Fruit fly (Drosophila melanogaster) whole organism, adult: ENCODE measurements around the gene bocks.

Experiments
- CG11617 ChIP-seq: fragments of 200-800 bp; sonication (Bioruptor generic); optimal IDR thresholded peaks from 2 replicates; lab custom pipeline; 2017; ENCODE audit warnings: mild to moderate bottlenecking, missing biosample characterization, missing genetic modification reagents, missing genetic modification characterization
- CG12768 ChIP-seq: fragments of 200-800 bp; sonication (Bioruptor generic); optimal IDR thresholded peaks from 2 replicates; lab custom pipeline; 2017; ENCODE audit warnings: missing biosample characterization, missing genetic modification characterization, mild to moderate bottlenecking, moderate library complexity, missing genetic modification reagents
- CG14711 ChIP-seq: fragments of 200-800 bp; sonication (Bioruptor generic); optimal IDR thresholded peaks from 2 replicates; lab custom pipeline; 2018; ENCODE audit warnings: missing biosample characterization, mild to moderate bottlenecking, missing genetic modification characterization, moderate library complexity
- CG1620 ChIP-seq: fragments of 200-800 bp; sonication (Bioruptor generic); optimal IDR thresholded peaks from 2 replicates; lab custom pipeline; 2016; ENCODE audit warnings: missing biosample characterization, missing genetic modification characterization
- CG33017 ChIP-seq: fragments of 200-800 bp; sonication (Bioruptor generic); optimal IDR thresholded peaks from 2 replicates; lab custom pipeline; 2018; ENCODE audit warnings: missing biosample characterization, mild to moderate bottlenecking, missing genetic modification characterization, moderate library complexity
- CG5204 ChIP-seq: fragments of 200-800 bp; sonication (Bioruptor generic); optimal IDR thresholded peaks from 2 replicates; lab custom pipeline; 2016; ENCODE audit warnings: missing biosample characterization, missing genetic modification characterization
- CG7045 ChIP-seq: fragments of 200-800 bp; sonication (Bioruptor generic); optimal IDR thresholded peaks from 2 replicates; lab custom pipeline; 2017; ENCODE audit warnings: missing biosample characterization, mild to moderate bottlenecking, missing genetic modification characterization
- CG7101 ChIP-seq: fragments of 200-800 bp; sonication (Bioruptor generic); optimal IDR thresholded peaks from 2 replicates; lab custom pipeline; 2018; ENCODE audit warnings: missing biosample characterization, mild to moderate bottlenecking, missing genetic modification characterization, moderate library complexity
- Clk ChIP-seq: fragments of 200-800 bp; sonication (Bioruptor generic); optimal IDR thresholded peaks from 2 replicates; lab custom pipeline; 2017; ENCODE audit warnings: missing biosample characterization, missing genetic modification characterization
- Crg-1 ChIP-seq: fragments of 200-800 bp; sonication (Bioruptor generic); optimal IDR thresholded peaks from 2 replicates; lab custom pipeline; 2016; ENCODE audit warnings: missing biosample characterization, missing genetic modification characterization
- Hr96 ChIP-seq: fragments of 200-800 bp; sonication (Bioruptor generic); optimal IDR thresholded peaks from 2 replicates; lab custom pipeline; 2016; ENCODE audit warnings: missing biosample characterization, missing genetic modification characterization
- Mnt ChIP-seq: fragments of 200-800 bp; sonication (Bioruptor generic); optimal IDR thresholded peaks from 2 replicates; lab custom pipeline; 2016; ENCODE audit warnings: missing biosample characterization, mild to moderate bottlenecking, missing genetic modification characterization
- bab1 ChIP-seq: fragments of 200-800 bp; sonication (Bioruptor generic); optimal IDR thresholded peaks from 3 replicates; lab custom pipeline; 2019; ENCODE audit warnings: missing biosample characterization, mild to moderate bottlenecking, missing genetic modification characterization, moderate library complexity
- cic ChIP-seq: fragments of 200-800 bp; sonication (Bioruptor generic); optimal IDR thresholded peaks from 2 replicates; lab custom pipeline; 2017; ENCODE audit warnings: missing biosample characterization, mild to moderate bottlenecking, missing genetic modification characterization, moderate library complexity
- cnc ChIP-seq, 2 experiments: fragments of >200 bp; optimal IDR thresholded peaks; 2 replicates each; lab custom pipeline; 2017
- kay ChIP-seq: fragments of 200-800 bp; sonication (Bioruptor generic); peaks from one replicate; lab custom pipeline; 2016; ENCODE audit warnings: missing biosample characterization, missing genetic modification characterization, borderline replicate concordance
- ovo ChIP-seq: fragments of 200-800 bp; sonication (Bioruptor generic); optimal IDR thresholded peaks from 2 replicates; lab custom pipeline; 2016; ENCODE audit warnings: missing biosample characterization, missing genetic modification characterization
- pad ChIP-seq: fragments of 200-800 bp; sonication (Bioruptor generic); optimal IDR thresholded peaks from 3 replicates; lab custom pipeline; 2017; ENCODE audit warnings: missing biosample characterization, missing genetic modification characterization, mild to moderate bottlenecking, moderate library complexity, missing genetic modification reagents
- tj ChIP-seq: fragments of 200-800 bp; sonication (Bioruptor generic); optimal IDR thresholded peaks from 3 replicates; lab custom pipeline; 2017; ENCODE audit warnings: missing biosample characterization, mild to moderate bottlenecking, missing genetic modification characterization, moderate library complexity
- toe ChIP-seq: fragments of 200-800 bp; sonication (Bioruptor generic); optimal IDR thresholded peaks from 2 replicates; lab custom pipeline; 2016; ENCODE audit warnings: missing biosample characterization, missing genetic modification characterization

Gene bocks

dm6 chr3R:9570657-9571056 is 20.1 kb downstream of the bocks start:
- TF ChIP-seq pad (GFP tag; lab: Kevin White, UChicago) = no peak
- TF ChIP-seq kay (GFP tag; lab: Kevin White, UChicago) = no peak
- TF ChIP-seq cnc (optimal IDR thresholded peaks at IDR 0.05; lab: Kevin White, UChicago) = peak in 1 of 2 experiments; percentile 78
- TF ChIP-seq CG7045 = no peak
- no peak for TF ChIP-seq ovo
- TF ChIP-seq Mnt (GFP tag; lab: Kevin White, UChicago) = peak; percentile 30
- peak; percentile 13 for TF ChIP-seq CG12768 (GFP tag; lab: Kevin White, UChicago)
- TF ChIP-seq cic (GFP tag; lab: Kevin White, UChicago) = peak; percentile 94
- no peak for TF ChIP-seq bab1 (GFP tag; lab: Kevin White, UChicago)
- no peak for TF ChIP-seq CG1620 (GFP tag; lab: Kevin White, UChicago)
- peak; percentile 10 for TF ChIP-seq CG33017 (tag; lab: Kevin White, UChicago)
- no peak for TF ChIP-seq CG5204 (GFP tag; lab: Kevin White, UChicago)

dm6 chr3R:9570114-9570513 is 20.7 kb downstream of the bocks start, which contains the start of gene CG16790:
CG16790 (minus strand) TSS chr3R:9570214.
- TF ChIP-seq Mnt (GFP tag; lab: Kevin White, UChicago) = no peak
- no peak for TF ChIP-seq CG7045
- no peak for TF ChIP-seq bab1 (GFP tag; lab: Kevin White, UChicago)
- no peak for TF ChIP-seq CG11617
- TF ChIP-seq CG14711 = no peak

- TF ChIP-seq Hr96 = no peak
- TF ChIP-seq CG1620 (GFP tag; lab: Kevin White, UChicago) = no peak
- no peak for TF ChIP-seq CG5204 (GFP tag; lab: Kevin White, UChicago)
- no peak for TF ChIP-seq tj
- no peak for TF ChIP-seq CG14711
- no peak for TF ChIP-seq Crg-1 (GFP tag; lab: Kevin White, UChicago)
- no peak for TF ChIP-seq ovo
- no peak for TF ChIP-seq CG12768 (GFP tag; lab: Kevin White, UChicago)
- TF ChIP-seq toe = no peak
Measured at dm6 chr3R:9565895-9566294, 24.9 kb downstream of the bocks start, which contains the start of gene CG16789. CG16789 (plus strand) TSS chr3R:9566195.

- TF ChIP-seq ovo (peak; percentile 56), pad (GFP tag; lab: Kevin White, UChicago) (no peak), CG11617 (peak; percentile 70), cic (GFP tag; lab: Kevin White, UChicago) (no peak), Hr96 (no peak), CG7101 (tag; lab: Kevin White, UChicago) (peak; percentile 63), toe (no peak), CG1620 (GFP tag; lab: Kevin White, UChicago) (peak; percentile 75), Mnt (GFP tag; lab: Kevin White, UChicago) (peak; percentile 82), CG33017 (tag; lab: Kevin White, UChicago) (peak; percentile 27), Crg-1 (GFP tag; lab: Kevin White, UChicago) (peak; percentile 37), kay (GFP tag; lab: Kevin White, UChicago) (no peak), CG14711 (peak; percentile 74), Clk (no peak), CG7045 (peak; percentile 28), bab1 (GFP tag; lab: Kevin White, UChicago) (peak; percentile 57), CG5204 (GFP tag; lab: Kevin White, UChicago) (no peak), cnc (optimal IDR thresholded peaks at IDR 0.05; lab: Kevin White, UChicago) (no peak), tj (peak; percentile 26), CG12768 (GFP tag; lab: Kevin White, UChicago) (peak; percentile 32)
Measured at dm6 chr3R:9563240-9563992, 27.4 kb downstream of the bocks start, which contains the start of the genes CG9393 and Vps45. CG9393 (minus strand) TSS chr3R:9563673. Vps45 (plus strand) TSS chr3R:9563924.

dm6 chr3R:9561121-9561520 is 29.7 kb downstream of the bocks start:
- no peak for TF ChIP-seq kay (GFP tag; lab: Kevin White, UChicago)
- TF ChIP-seq CG5204 (GFP tag; lab: Kevin White, UChicago) = no peak
- TF ChIP-seq CG1620 (GFP tag; lab: Kevin White, UChicago) = no peak

- TF ChIP-seq CG1620 (GFP tag; lab: Kevin White, UChicago) (peak; percentile 91), cic (GFP tag; lab: Kevin White, UChicago) (peak; percentile 41), CG33017 (tag; lab: Kevin White, UChicago) (peak; percentile 50), toe (no peak), CG14711 (peak; percentile 60), Clk (peak; percentile 25), CG7101 (tag; lab: Kevin White, UChicago) (peak; percentile 78), kay (GFP tag; lab: Kevin White, UChicago) (no peak), ovo (peak; percentile 44), CG11617 (peak; percentile 83), tj (peak; percentile 58), CG12768 (GFP tag; lab: Kevin White, UChicago) (peak; percentile 74), Crg-1 (GFP tag; lab: Kevin White, UChicago) (peak; percentile 86), cnc (optimal IDR thresholded peaks at IDR 0.05; lab: Kevin White, UChicago) (no peak), Hr96 (no peak), Mnt (GFP tag; lab: Kevin White, UChicago) (peak; percentile 74), bab1 (GFP tag; lab: Kevin White, UChicago) (peak; percentile 75), CG5204 (GFP tag; lab: Kevin White, UChicago) (no peak), pad (GFP tag; lab: Kevin White, UChicago) (peak; percentile 71), CG7045 (peak; percentile 61)
Measured at dm6 chr3R:9559413-9560014, 31.3 kb downstream of the bocks start, which contains the start of the genes AP-1mu and MBD-like. AP-1mu (minus strand) TSS chr3R:9559525. MBD-like (plus strand) TSS chr3R:9559760.
